Worm (Caenorhabditis elegans) whole organism, midembryonic: ENCODE results near the gene stc-1.

Experiments used
- cog-1 ChIP-seq: sonication (generic microtip); optimal IDR thresholded peaks from 2 replicates; lab custom pipeline; 2016; ENCODE audit warnings: missing genetic modification characterization, missing compliant biosample characterization
- tab-1 ChIP-seq: fragments of 200-800 bp; sonication (Bioruptor generic); IDR thresholded peaks from 2 replicates; pipeline ENCODE4 v1.3.6; 2022; ENCODE audit warnings: missing genetic modification characterization, missing compliant biosample characterization
- ztf-23 ChIP-seq: fragments of 200-800 bp; sonication (Bioruptor generic); IDR thresholded peaks from 2 replicates; pipeline ENCODE4 v1.3.6; 2022; ENCODE audit warnings: missing genetic modification reagents, missing genetic modification characterization, missing compliant biosample characterization

- TF ChIP-seq cog-1 (tag; lab: Kevin White, UChicago): no peak
- no peak for TF ChIP-seq ztf-23 (GFP tag; lab: Robert Waterston, UW)
- TF ChIP-seq tab-1 (GFP tag; lab: Robert Waterston, UW): no peak
Observed at ce11 chrII:8562002-8562401, 3.9 kb downstream of the stc-1 start, which contains the start of gene F54C9.14.
